Worm (Caenorhabditis elegans) whole organism, L4 larva: Measurements from ENCODE around the gene mvk-1.

Experiments used
- D1046.2 ChIP-seq: fragments of 200-800 bp; sonication (Bioruptor generic); IDR thresholded peaks from 2 replicates; pipeline ENCODE4 v1.3.6; 2022; ENCODE audit warnings: missing genetic modification characterization, missing compliant biosample characterization
- F10B5.3 ChIP-seq: sonication (generic microtip); optimal IDR thresholded peaks from 2 replicates; lab custom pipeline; 2016; ENCODE audit warnings: mild to moderate bottlenecking, missing genetic modification characterization, missing compliant biosample characterization
- F26F4.8 ChIP-seq: fragments of 200-800 bp; sonication (Bioruptor generic); conservative IDR thresholded peaks from 2 replicates; pipeline ENCODE4 v1.3.6; 2022; ENCODE audit warnings: missing genetic modification characterization, missing compliant biosample characterization
- F37D6.2 ChIP-seq: sonication (generic microtip); optimal IDR thresholded peaks from 2 replicates; lab custom pipeline; 2016; ENCODE audit warnings: mild to moderate bottlenecking, missing genetic modification characterization, missing compliant biosample characterization
- F44E2.7 ChIP-seq: fragments of 200-800 bp; sonication (Bioruptor generic); IDR thresholded peaks from 2 replicates; pipeline ENCODE4 v2.1.2; 2022; ENCODE audit warnings: missing genetic modification characterization, missing compliant biosample characterization
- T20F7.1 ChIP-seq: fragments of 200-800 bp; sonication (Bioruptor generic); optimal IDR thresholded peaks from 2 replicates; lab custom pipeline; 2018; ENCODE audit warnings: mild to moderate bottlenecking, missing genetic modification characterization, missing compliant biosample characterization
- Y5F2A.4 ChIP-seq: fragments of 200-800 bp; sonication (Bioruptor generic); optimal IDR thresholded peaks from 2 replicates; lab custom pipeline; 2018; ENCODE audit warnings: mild to moderate bottlenecking, missing genetic modification characterization, missing compliant biosample characterization
- Y75B8A.6 ChIP-seq: fragments of 200-800 bp; sonication (Bioruptor generic); IDR thresholded peaks from 2 replicates; pipeline ENCODE4 v1.3.6; 2022; ENCODE audit warnings: missing genetic modification reagents, missing genetic modification characterization, missing compliant biosample characterization
- ZK546.5 ChIP-seq, 2 experiments: sonication (generic microtip); optimal IDR thresholded peaks; 2 replicates each; lab custom pipeline; 2017; ENCODE audit warnings: missing biosample characterization in 2 of 2, missing genetic modification characterization in 2 of 2
- aha-1 ChIP-seq: fragments of 150-350 bp; peaks from one replicate; lab custom pipeline; 2014; ENCODE audit warnings: missing biosample characterization, missing genetic modification characterization
- ama-1 ChIP-seq: fragments of 150-350 bp; optimal IDR thresholded peaks from 2 replicates; lab custom pipeline; 2014; ENCODE audit warnings: inconsistent platforms, mixed read lengths
- ceh-20 ChIP-seq: fragments of 200-800 bp; sonication (Bioruptor generic); IDR thresholded peaks from 2 replicates; pipeline ENCODE4 v1.3.6; 2022; ENCODE audit warnings: missing genetic modification reagents, missing genetic modification characterization, missing compliant biosample characterization
- ceh-28 ChIP-seq: fragments of 150-350 bp; optimal IDR thresholded peaks from 2 replicates; lab custom pipeline; 2014; ENCODE audit warnings: missing biosample characterization, missing genetic modification reagents, missing genetic modification characterization
- ceh-62 ChIP-seq: sonication (generic microtip); optimal IDR thresholded peaks from 2 replicates; lab custom pipeline; 2017; ENCODE audit warnings: missing biosample characterization, missing genetic modification characterization
- cey-2 ChIP-seq: sonication (generic microtip); optimal IDR thresholded peaks from 3 replicates; lab custom pipeline; 2017; ENCODE audit warnings: missing genetic modification characterization, mild to moderate bottlenecking, missing compliant biosample characterization, antibody characterized with exemption, borderline replicate concordance; ENCODE audit not compliant: insufficient read depth
- dmd-6 ChIP-seq: fragments of 200-800 bp; sonication (Bioruptor generic); IDR thresholded peaks from 2 replicates; pipeline ENCODE4 v1.3.6; 2022; ENCODE audit warnings: missing genetic modification reagents, missing genetic modification characterization, missing compliant biosample characterization
- egl-27 ChIP-seq: sonication (generic microtip); optimal IDR thresholded peaks from 3 replicates; lab custom pipeline; 2017; ENCODE audit warnings: missing biosample characterization, missing genetic modification reagents, missing genetic modification characterization
- egl-43 ChIP-seq: fragments of 200-800 bp; sonication (Bioruptor generic); IDR thresholded peaks from 2 replicates; pipeline ENCODE4 v1.3.6; 2022; ENCODE audit warnings: missing genetic modification reagents, missing genetic modification characterization, missing compliant biosample characterization
- hif-1 ChIP-seq, 2 experiments: sonication (generic microtip); optimal IDR thresholded peaks; 2 replicates each; lab custom pipeline; 2016 to 2017; ENCODE audit warnings: missing compliant biosample characterization in 2 of 2, missing genetic modification characterization in 2 of 2, missing genetic modification reagents in 2 of 2, missing genotype in 2 of 2, mild to moderate bottlenecking in 1 of 2
- hlh-30 ChIP-seq: sonication (generic microtip); optimal IDR thresholded peaks from 2 replicates; lab custom pipeline; 2017; ENCODE audit warnings: antibody characterized with exemption, mild to moderate bottlenecking, missing genetic modification characterization, missing compliant biosample characterization; ENCODE audit not compliant: insufficient read depth
- jun-1 ChIP-seq: fragments of 150-350 bp; optimal IDR thresholded peaks from 2 replicates; lab custom pipeline; 2014; ENCODE audit warnings: missing biosample characterization, missing genetic modification reagents, missing genetic modification characterization
- lim-7 ChIP-seq: fragments of 200-800 bp; sonication (Bioruptor generic); IDR thresholded peaks from 2 replicates; pipeline ENCODE4 v1.3.6; 2022; ENCODE audit warnings: missing genetic modification characterization, missing compliant biosample characterization
- lin-1 ChIP-seq: fragments of 200-800 bp; sonication (Bioruptor generic); IDR thresholded peaks from 2 replicates; pipeline ENCODE4 v1.3.6; 2022; ENCODE audit warnings: missing genetic modification reagents, missing genetic modification characterization, missing compliant biosample characterization
- lin-13 ChIP-seq: fragments of 150-350 bp; optimal IDR thresholded peaks from 2 replicates; lab custom pipeline; 2014; ENCODE audit warnings: missing biosample characterization, missing genetic modification reagents, missing genetic modification characterization
- lin-15B ChIP-seq: fragments of 150-350 bp; sonication (generic microtip); optimal IDR thresholded peaks from 3 replicates; lab custom pipeline; 2014; ENCODE audit warnings: missing biosample characterization, missing genetic modification characterization
- lin-29 ChIP-seq: fragments of 200-800 bp; sonication (Bioruptor generic); IDR thresholded peaks from 2 replicates; pipeline ENCODE4 v1.3.6; 2022; ENCODE audit warnings: missing genetic modification reagents, missing genetic modification characterization, missing compliant biosample characterization
- lin-38 ChIP-seq: fragments of 200-800 bp; sonication (Bioruptor generic); IDR thresholded peaks from 2 replicates; pipeline ENCODE4 v1.3.6; 2022; ENCODE audit warnings: missing genetic modification reagents, missing genetic modification characterization, missing compliant biosample characterization
- lir-3 ChIP-seq: sonication (generic microtip); optimal IDR thresholded peaks from 2 replicates; lab custom pipeline; 2016; ENCODE audit warnings: mild to moderate bottlenecking, missing genetic modification characterization, missing compliant biosample characterization
- lsy-2 ChIP-seq, 2 experiments: fragments of 150-350 bp in 1 of 2; sonication (generic microtip) in 1 of 2; optimal IDR thresholded peaks; 2 replicates each; lab custom pipeline; 2014 to 2017; ENCODE audit warnings: missing biosample characterization in 2 of 2, missing genetic modification characterization in 2 of 2
- madf-9 ChIP-seq: fragments of 200-800 bp; sonication (Bioruptor generic); conservative IDR thresholded peaks from 2 replicates; pipeline ENCODE4 v1.3.6; 2022; ENCODE audit warnings: missing genetic modification reagents, missing genetic modification characterization, missing compliant biosample characterization
- mdl-1 ChIP-seq, 2 experiments: fragments of 150-350 bp in 1 of 2; sonication (generic microtip) in 1 of 2; optimal IDR thresholded peaks; 2 replicates each; lab custom pipeline; 2014 to 2017; ENCODE audit warnings: missing biosample characterization in 2 of 2, missing genetic modification characterization in 2 of 2
- mdt-29 ChIP-seq: fragments of 200-800 bp; sonication (Bioruptor generic); IDR thresholded peaks from 2 replicates; pipeline ENCODE4 v1.3.6; 2022; ENCODE audit warnings: missing genetic modification reagents, missing genetic modification characterization, missing compliant biosample characterization
- mep-1 ChIP-seq: fragments of 150-350 bp; sonication (generic microtip); optimal IDR thresholded peaks from 3 replicates; lab custom pipeline; 2014; ENCODE audit warnings: missing biosample characterization, missing genetic modification characterization
- mxl-3 ChIP-seq: fragments of 200-800 bp; sonication (Bioruptor generic); optimal IDR thresholded peaks from 2 replicates; lab custom pipeline; 2018; ENCODE audit warnings: mild to moderate bottlenecking, missing genetic modification characterization, missing compliant biosample characterization
- nhr-237 ChIP-seq: sonication (generic microtip); optimal IDR thresholded peaks from 2 replicates; lab custom pipeline; 2017; ENCODE audit warnings: missing biosample characterization, missing genetic modification characterization
- nhr-28 ChIP-seq: fragments of 150-350 bp; optimal IDR thresholded peaks from 2 replicates; lab custom pipeline; 2014; ENCODE audit warnings: missing biosample characterization, missing genetic modification characterization
- nhr-42 ChIP-seq: fragments of 200-800 bp; sonication (Bioruptor generic); IDR thresholded peaks from 2 replicates; pipeline ENCODE4 v1.3.6; 2022; ENCODE audit warnings: missing genetic modification characterization, missing compliant biosample characterization
- nhr-48 ChIP-seq: sonication (generic microtip); optimal IDR thresholded peaks from 2 replicates; lab custom pipeline; 2016; ENCODE audit warnings: mild to moderate bottlenecking, missing genetic modification characterization, missing compliant biosample characterization
- nhr-77 ChIP-seq: fragments of 150-350 bp; optimal IDR thresholded peaks from 2 replicates; lab custom pipeline; 2014; ENCODE audit warnings: missing biosample characterization, missing genetic modification characterization
- pha-4 ChIP-seq, 2 experiments: fragments of 150-350 bp in 1 of 2; fragments of 200-800 bp in 1 of 2; sonication (Bioruptor generic) in 1 of 2; IDR thresholded peaks in 1 of 2; optimal IDR thresholded peaks in 1 of 2; 2 replicates each; pipeline versions ENCODE4 v1.3.6 to Lab custom; 2014 to 2022; ENCODE audit warnings: missing genetic modification characterization in 2 of 2, missing genetic modification reagents in 2 of 2, missing biosample characterization in 1 of 2, missing compliant biosample characterization in 1 of 2
- php-3 ChIP-seq: fragments of 200-800 bp; sonication (Bioruptor generic); IDR thresholded peaks from 2 replicates; pipeline ENCODE4 v1.3.6; 2022; ENCODE audit warnings: missing genetic modification reagents, missing genetic modification characterization, missing compliant biosample characterization
- rbr-2 ChIP-seq: sonication (generic microtip); optimal IDR thresholded peaks from 2 replicates; lab custom pipeline; 2016; ENCODE audit warnings: missing genotype, missing genetic modification characterization, missing compliant biosample characterization
- snpc-1.2 ChIP-seq: fragments of 200-800 bp; sonication (Bioruptor generic); IDR thresholded peaks from 2 replicates; pipeline ENCODE4 v1.3.6; 2022; ENCODE audit warnings: missing genetic modification reagents, missing genetic modification characterization, missing compliant biosample characterization
- spr-1 ChIP-seq: sonication (generic microtip); optimal IDR thresholded peaks from 2 replicates; lab custom pipeline; 2016; ENCODE audit warnings: mild to moderate bottlenecking, missing genetic modification characterization, missing compliant biosample characterization
- spr-3 ChIP-seq: fragments of 200-800 bp; sonication (Bioruptor generic); optimal IDR thresholded peaks from 2 replicates; lab custom pipeline; 2018; ENCODE audit warnings: mild to moderate bottlenecking, missing genetic modification characterization, missing compliant biosample characterization
- tag-97 ChIP-seq: fragments of 200-800 bp; sonication (Bioruptor generic); IDR thresholded peaks from 2 replicates; pipeline ENCODE4 v1.3.6; 2022; ENCODE audit warnings: missing genetic modification characterization, missing compliant biosample characterization
- unc-62 ChIP-seq, 3 experiments: fragments of 150-350 bp in 1 of 3; sonication (generic microtip); optimal IDR thresholded peaks in 2 of 3; peaks in 1 of 3; 1 replicate in 1 of 3; 2 replicates in 2 of 3; lab custom pipeline; 2014 to 2017; ENCODE audit warnings: missing biosample characterization in 3 of 3, missing genetic modification characterization in 3 of 3, missing genetic modification reagents in 3 of 3, missing genotype in 1 of 3
- zfp-2 ChIP-seq: sonication (generic microtip); optimal IDR thresholded peaks from 2 replicates; lab custom pipeline; 2016; ENCODE audit warnings: mild to moderate bottlenecking, missing genetic modification characterization, missing compliant biosample characterization

The mvk-1 gene

DNA sequence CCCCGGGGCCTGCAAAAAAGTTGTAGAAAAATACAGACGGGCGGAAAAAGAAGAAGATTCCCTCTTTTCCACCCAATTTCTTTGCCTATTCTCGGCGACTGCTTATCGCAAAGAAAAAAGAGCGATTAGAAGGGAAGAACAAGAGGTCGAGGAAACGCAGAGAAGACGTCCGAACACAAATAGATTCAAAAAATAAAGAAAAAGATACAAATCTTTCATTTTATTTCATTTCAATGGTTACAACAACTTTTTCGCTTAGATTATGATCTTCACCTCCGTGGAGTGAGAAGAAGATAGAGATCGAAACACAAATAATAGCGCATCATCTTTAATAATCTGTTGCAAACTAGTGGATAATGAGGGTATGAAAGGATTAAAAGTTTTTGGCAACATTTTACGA is 4.0 kb downstream of the mvk-1 start:
- TF ChIP-seq pha-4 (GFP tag; IDR thresholded peaks at IDR 0.05; lab: Robert Waterston, UW) (no peak), pha-4 (tag; optimal IDR thresholded peaks at IDR 0.05; lab: Kevin White, UChicago) (no peak), nhr-28 (tag; lab: Kevin White, UChicago) (peak; percentile 29), nhr-48 (peak; percentile 7), ceh-28 (tag; lab: Kevin White, UChicago) (no peak), nhr-77 (tag; lab: Kevin White, UChicago) (no peak), jun-1 (tag; lab: Kevin White, UChicago) (no peak), unc-62 (GFP tag; optimal IDR thresholded peaks at IDR 0.05 in 1 of 2; lab: Kevin White, UChicago) (peak in 1 of 2 experiments; percentile 36), unc-62 (tag; optimal IDR thresholded peaks at IDR 0.05; lab: Kevin White, UChicago) (no peak), dmd-6 (GFP tag; lab: Robert Waterston, UW) (peak; percentile 16; the same call in 1 of the 2 replicates)

DNA sequence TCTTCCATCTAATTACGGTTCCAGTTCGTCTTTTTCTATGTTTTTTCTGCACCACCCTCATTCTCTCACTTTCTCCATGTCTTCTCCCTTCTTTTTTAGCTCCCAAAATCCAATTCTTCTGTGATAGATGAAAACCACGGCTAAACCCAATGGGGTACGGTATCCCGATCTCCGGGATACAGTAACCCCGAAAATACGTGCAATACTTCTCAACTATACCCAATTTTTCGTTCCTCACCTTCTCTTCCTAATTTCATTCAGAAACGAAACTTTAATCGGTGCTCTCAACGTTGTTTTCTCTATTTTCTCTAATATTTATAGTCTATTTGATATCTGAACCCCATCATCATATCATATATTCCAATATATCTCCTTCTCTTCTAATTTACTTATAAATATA is 12.4 kb downstream of the mvk-1 start:
- peak; percentile 15 for TF ChIP-seq rbr-2
- TF ChIP-seq mdl-1 (tag; optimal IDR thresholded peaks at IDR 0.05; lab: Kevin White, UChicago) = no peak
- TF ChIP-seq hlh-30 (tag; lab: Kevin White, UChicago) = no peak
- TF ChIP-seq ceh-62 = no peak
- TF ChIP-seq F10B5.3 (tag; lab: Kevin White, UChicago) = no peak
- no peak for TF ChIP-seq aha-1 (tag; lab: Kevin White, UChicago)
- peak in 1 of 2 experiments; percentile 30 for TF ChIP-seq hif-1 (tag; optimal IDR thresholded peaks at IDR 0.05; lab: Kevin White, UChicago)
- TF ChIP-seq snpc-1.2 (GFP tag; lab: Robert Waterston, UW) = no peak; the same call in 1 of the 2 replicates
- TF ChIP-seq nhr-42 (GFP tag; lab: Robert Waterston, UW) = 0 out of 2 replicates have a peak, but pooled peaks have one; percentile 55
- TF ChIP-seq nhr-28 (tag; lab: Kevin White, UChicago) = no peak
- no peak for TF ChIP-seq madf-9
- no peak for TF ChIP-seq F44E2.7 (GFP tag; lab: Robert Waterston, UW)
- peak; percentile 11 for TF ChIP-seq Y5F2A.4 (GFP tag; lab: Kevin White, UChicago)
- no peak for TF ChIP-seq T20F7.1 (GFP tag; lab: Kevin White, UChicago)
- TF ChIP-seq php-3 (GFP tag; lab: Robert Waterston, UW) = peak; percentile 42; the same call in 1 of the 2 replicates
- no peak for TF ChIP-seq lin-13 (GFP tag; lab: Kevin White, UChicago)
- TF ChIP-seq mep-1 (tag; lab: Kevin White, UChicago) = no peak
- no peak for TF ChIP-seq nhr-77 (tag; lab: Kevin White, UChicago)
- TF ChIP-seq spr-1 (tag; lab: Kevin White, UChicago) = no peak
- TF ChIP-seq egl-43 (GFP tag; lab: Robert Waterston, UW) = no peak; the same call in 1 of the 2 replicates
- no peak for TF ChIP-seq egl-27 (tag; lab: Kevin White, UChicago)
- TF ChIP-seq Y75B8A.6 = 0 out of 2 replicates have a peak, but pooled peaks have one; percentile 37
- TF ChIP-seq ceh-20 (GFP tag; lab: Robert Waterston, UW) = no peak
- TF ChIP-seq lir-3 = no peak
- TF ChIP-seq lim-7 (GFP tag; lab: Robert Waterston, UW) = peak; percentile 52; the same call in 1 of the 2 replicates
- no peak for TF ChIP-seq zfp-2 (tag; lab: Kevin White, UChicago)
- peak; percentile 45 for TF ChIP-seq lin-38 (GFP tag; lab: Robert Waterston, UW)
- no peak for TF ChIP-seq mxl-3 (GFP tag; lab: Kevin White, UChicago)
- TF ChIP-seq lin-1 (GFP tag; lab: Robert Waterston, UW) = no peak
- no peak for TF ChIP-seq F26F4.8 (GFP tag; lab: Robert Waterston, UW)
- peak; percentile 13 to 23 for TF ChIP-seq lsy-2 (tag; optimal IDR thresholded peaks at IDR 0.05; lab: Kevin White, UChicago)
- no peak for TF ChIP-seq lin-29 (GFP tag; lab: Robert Waterston, UW)
- no peak for TF ChIP-seq tag-97 (GFP tag; lab: Robert Waterston, UW)
- TF ChIP-seq ZK546.5 (tag; optimal IDR thresholded peaks at IDR 0.05; lab: Kevin White, UChicago) = no peak
- TF ChIP-seq cey-2 (tag; lab: Kevin White, UChicago) = no peak
- TF ChIP-seq mdt-29 (GFP tag; lab: Robert Waterston, UW) = 0 out of 2 replicates have a peak, but pooled peaks have one; percentile 22
- TF ChIP-seq ama-1 = peak; percentile 41
- no peak for TF ChIP-seq nhr-237 (tag; lab: Kevin White, UChicago)
- TF ChIP-seq D1046.2 (GFP tag; lab: Robert Waterston, UW) = 0 out of 2 replicates have a peak, but pooled peaks have one; percentile 57
- no peak for TF ChIP-seq lin-15B (tag; lab: Kevin White, UChicago)
- no peak for TF ChIP-seq spr-3 (GFP tag; lab: Kevin White, UChicago)
- TF ChIP-seq F37D6.2 = no peak
